Worm (Caenorhabditis elegans) whole organism, L1 larva: Measurements from ENCODE around the gene C12D12.3.

Experiments used
- F16B12.6 ChIP-seq: fragments of 150-350 bp; optimal IDR thresholded peaks from 2 replicates; lab custom pipeline; 2014; ENCODE audit warnings: missing biosample characterization, missing genetic modification characterization
- blmp-1 ChIP-seq: fragments of 150-350 bp; optimal IDR thresholded peaks from 2 replicates; lab custom pipeline; 2014; ENCODE audit warnings: missing biosample characterization, missing genetic modification characterization
- ceh-90 ChIP-seq: sonication (generic microtip); optimal IDR thresholded peaks from 2 replicates; lab custom pipeline; 2016; ENCODE audit warnings: missing genetic modification characterization, missing compliant biosample characterization
- nhr-76 ChIP-seq: sonication (generic microtip); optimal IDR thresholded peaks from 2 replicates; lab custom pipeline; 2017; ENCODE audit warnings: missing biosample characterization, missing genetic modification characterization
- rnt-1 ChIP-seq: sonication (generic microtip); optimal IDR thresholded peaks from 2 replicates; lab custom pipeline; 2016; ENCODE audit warnings: mild to moderate bottlenecking, missing genetic modification characterization, moderate library complexity, missing compliant biosample characterization
- snpc-4 ChIP-seq: fragments of 150-350 bp; optimal IDR thresholded peaks from 2 replicates; lab custom pipeline; 2014; ENCODE audit warnings: missing biosample characterization, missing genetic modification characterization
- unc-130 ChIP-seq: fragments of 150-350 bp; optimal IDR thresholded peaks from 2 replicates; lab custom pipeline; 2017; ENCODE audit warnings: missing biosample characterization, missing genetic modification characterization, inconsistent platforms
- unc-86 ChIP-seq: sonication (generic microtip); optimal IDR thresholded peaks from 2 replicates; lab custom pipeline; 2016; ENCODE audit warnings: missing genetic modification characterization, missing compliant biosample characterization

DNA sequence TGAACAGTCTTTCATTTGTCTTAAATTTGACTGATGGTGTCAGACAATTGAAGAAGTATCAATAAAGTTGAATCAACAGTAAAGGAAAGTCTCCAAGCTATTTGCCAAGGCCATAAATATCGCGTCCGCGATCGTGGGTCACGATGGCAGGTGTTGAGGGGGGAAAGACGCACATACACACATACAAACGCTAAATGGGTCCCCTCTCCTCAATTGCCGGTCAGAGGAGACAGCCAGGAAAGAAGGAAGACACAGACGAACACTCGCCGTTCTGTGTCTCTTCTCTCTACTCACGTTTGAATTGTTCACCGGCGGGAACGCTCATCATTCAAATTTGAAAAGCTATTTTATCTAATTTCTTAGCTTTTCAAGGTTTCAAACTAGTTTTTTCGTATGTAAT, 51.8 kb downstream of the C12D12.3 start:
- TF ChIP-seq rnt-1 = peak; percentile 38
- no peak for TF ChIP-seq unc-130 (tag; lab: Kevin White, UChicago)
- TF ChIP-seq nhr-76 (tag; lab: Kevin White, UChicago) = no peak
- TF ChIP-seq snpc-4 = no peak
- TF ChIP-seq blmp-1 (tag; lab: Kevin White, UChicago) = peak; percentile 64
- no peak for TF ChIP-seq ceh-90 (tag; lab: Kevin White, UChicago)
- TF ChIP-seq F16B12.6 (tag; lab: Kevin White, UChicago) = no peak
- no peak for TF ChIP-seq unc-86 (tag; lab: Kevin White, UChicago)
